Worm (Caenorhabditis elegans): ENCODE results near the gene B0285.6.

DNA sequence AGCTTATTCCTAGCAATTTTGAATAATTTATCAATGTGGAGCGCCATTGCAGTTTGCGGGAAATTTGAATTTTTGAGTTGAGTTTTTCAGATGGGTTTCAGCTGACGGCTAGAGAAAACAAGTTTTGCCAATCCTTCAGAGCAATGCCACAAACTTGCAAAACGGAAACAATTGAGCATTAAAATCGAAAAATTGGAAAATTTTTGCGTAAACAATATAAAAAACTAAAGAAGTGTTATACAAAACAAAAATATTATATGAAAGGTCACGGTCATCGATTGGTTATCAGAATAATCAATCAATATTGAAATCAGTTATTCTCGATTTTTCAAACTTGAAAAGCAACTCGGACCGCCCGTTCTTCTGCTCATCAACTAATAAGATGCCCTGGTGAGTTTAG is 51.2 kb downstream of the B0285.6 start, which contains the start of gene R07E5.15:
- no peak for TF ChIP-seq nhr-11 (tag; optimal IDR thresholded peaks at IDR 0.05)
- TF ChIP-seq nhr-77 (tag; optimal IDR thresholded peaks at IDR 0.05) = no peak
- TF ChIP-seq unc-39 (tag; optimal IDR thresholded peaks at IDR 0.05) = no peak
- no peak for TF ChIP-seq nhr-23 (tag; optimal IDR thresholded peaks at IDR 0.05)
- no peak for TF ChIP-seq skn-1 (tag; optimal IDR thresholded peaks at IDR 0.05)
- no peak for TF ChIP-seq nfya-1 (tag; optimal IDR thresholded peaks at IDR 0.05; ENCODE audit: insufficient read depth)
- no peak for TF ChIP-seq ceh-16 (tag; optimal IDR thresholded peaks at IDR 0.05)
- TF ChIP-seq nhr-28 (tag; optimal IDR thresholded peaks at IDR 0.05) = no peak
- no peak for TF ChIP-seq nhr-12 (tag; optimal IDR thresholded peaks at IDR 0.05)
- no peak for TF ChIP-seq ceh-82 (tag; optimal IDR thresholded peaks at IDR 0.05)
